Worm (Caenorhabditis elegans) whole organism, L4 larva: ENCODE data around the gene D1086.1.

Experiments
- R02D3.7 ChIP-seq: fragments of 150-350 bp; sonication (generic microtip); optimal IDR thresholded peaks from 3 replicates; lab custom pipeline; 2014; ENCODE audit warnings: missing biosample characterization, missing genetic modification characterization
- ceh-20 ChIP-seq: fragments of 200-800 bp; sonication (Bioruptor generic); IDR thresholded peaks from 2 replicates; pipeline ENCODE4 v1.3.6; 2022; ENCODE audit warnings: missing genetic modification reagents, missing genetic modification characterization, missing compliant biosample characterization
- daf-12 ChIP-seq: fragments of 150-350 bp; optimal IDR thresholded peaks from 2 replicates; lab custom pipeline; 2014; ENCODE audit warnings: missing biosample characterization, missing genetic modification reagents, missing genetic modification characterization
- dpl-1 ChIP-seq: fragments of 150-350 bp; optimal IDR thresholded peaks from 2 replicates; lab custom pipeline; 2014; ENCODE audit warnings: missing biosample characterization, missing genetic modification reagents, missing genetic modification characterization
- jun-1 ChIP-seq: fragments of 150-350 bp; optimal IDR thresholded peaks from 2 replicates; lab custom pipeline; 2014; ENCODE audit warnings: missing biosample characterization, missing genetic modification reagents, missing genetic modification characterization
- lin-13 ChIP-seq: fragments of 150-350 bp; optimal IDR thresholded peaks from 2 replicates; lab custom pipeline; 2014; ENCODE audit warnings: missing biosample characterization, missing genetic modification reagents, missing genetic modification characterization
- lsy-2 ChIP-seq, 2 experiments: fragments of 150-350 bp in 1 of 2; sonication (generic microtip) in 1 of 2; optimal IDR thresholded peaks; 2 replicates each; lab custom pipeline; 2014 to 2017; ENCODE audit warnings: missing biosample characterization in 2 of 2, missing genetic modification characterization in 2 of 2
- mxl-3 ChIP-seq: fragments of 200-800 bp; sonication (Bioruptor generic); optimal IDR thresholded peaks from 2 replicates; lab custom pipeline; 2018; ENCODE audit warnings: mild to moderate bottlenecking, missing genetic modification characterization, missing compliant biosample characterization
- nhr-11 ChIP-seq: fragments of 150-350 bp; optimal IDR thresholded peaks from 2 replicates; lab custom pipeline; 2014; ENCODE audit warnings: missing biosample characterization, missing genetic modification characterization
- nhr-25 ChIP-seq: sonication (generic microtip); optimal IDR thresholded peaks from 2 replicates; lab custom pipeline; 2017; ENCODE audit warnings: missing genetic modification characterization, mild to moderate bottlenecking, missing compliant biosample characterization, antibody characterized with exemption, moderate library complexity, borderline replicate concordance; ENCODE audit not compliant: insufficient read depth
- zag-1 ChIP-seq: fragments of 150-350 bp; optimal IDR thresholded peaks from 2 replicates; lab custom pipeline; 2014; ENCODE audit warnings: missing biosample characterization, missing genetic modification characterization
- zfp-2 ChIP-seq: sonication (generic microtip); optimal IDR thresholded peaks from 2 replicates; lab custom pipeline; 2016; ENCODE audit warnings: mild to moderate bottlenecking, missing genetic modification characterization, missing compliant biosample characterization

DNA sequence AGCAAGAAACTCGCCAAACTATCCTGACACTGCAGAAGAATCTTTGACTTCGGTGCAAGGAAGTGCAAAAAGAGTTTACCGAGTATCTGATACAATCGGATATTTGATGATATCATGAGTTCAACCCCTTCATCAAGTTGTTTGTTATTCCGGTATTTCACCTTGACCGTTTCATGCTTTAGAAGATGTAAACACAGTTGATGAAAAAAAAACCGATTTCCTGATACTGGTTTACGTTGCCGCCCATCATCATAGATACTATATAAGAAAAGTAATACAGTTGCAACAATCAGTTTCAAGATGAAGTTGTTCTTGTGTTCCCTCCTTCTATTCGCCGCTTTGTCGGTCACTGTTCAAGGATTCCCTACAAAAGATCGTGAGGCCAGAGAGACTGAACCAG, 8.9 kb downstream of the D1086.1 start, which contains the start of gene H39E23.3:
- no peak for TF ChIP-seq mxl-3
- no peak for TF ChIP-seq lin-13 (GFP tag; lab: Kevin White, UChicago)
- TF ChIP-seq R02D3.7 (tag; lab: Kevin White, UChicago), result no peak
- TF ChIP-seq zfp-2, result no peak
- TF ChIP-seq lsy-2 (tag; optimal IDR thresholded peaks at IDR 0.05; lab: Kevin White, UChicago), result no peak
- no peak for TF ChIP-seq jun-1
- no peak for TF ChIP-seq nhr-25 (tag; lab: Kevin White, UChicago)
- TF ChIP-seq dpl-1 (GFP tag; lab: Kevin White, UChicago), result no peak
- no peak for TF ChIP-seq zag-1 (tag; lab: Kevin White, UChicago)
- TF ChIP-seq nhr-11 (tag; lab: Kevin White, UChicago), result no peak
- TF ChIP-seq daf-12, result no peak
- TF ChIP-seq ceh-20 (GFP tag; lab: Robert Waterston, UW), result no peak
